Worm (Caenorhabditis elegans) whole organism, L2 larva: Measurements from ENCODE around the gene mrp-7.
A peak's percentile ranks its signal among the peaks of the same experiment; 100 is the strongest.

Experiments
- F13H6.1 ChIP-seq: sonication (generic microtip); optimal IDR thresholded peaks from 2 replicates; lab custom pipeline; 2016; ENCODE audit warnings: missing genetic modification characterization, missing compliant biosample characterization
- aly-2 ChIP-seq: fragments of 150-350 bp; optimal IDR thresholded peaks from 2 replicates; lab custom pipeline; 2014; ENCODE audit warnings: missing biosample characterization, missing genetic modification characterization
- ama-1 ChIP-seq: fragments of 150-350 bp; optimal IDR thresholded peaks from 2 replicates; lab custom pipeline; 2018; ENCODE audit warnings: inconsistent platforms
- fos-1 ChIP-seq: fragments of 150-350 bp; optimal IDR thresholded peaks from 2 replicates; lab custom pipeline; 2014; ENCODE audit warnings: missing biosample characterization, missing genetic modification characterization
- lin-13 ChIP-seq: fragments of 150-350 bp; optimal IDR thresholded peaks from 2 replicates; lab custom pipeline; 2014; ENCODE audit warnings: missing biosample characterization, missing genetic modification reagents, missing genetic modification characterization
- nhr-10 ChIP-seq: sonication (generic microtip); optimal IDR thresholded peaks from 2 replicates; lab custom pipeline; 2017; ENCODE audit warnings: missing biosample characterization, missing genetic modification characterization
- nhr-11 ChIP-seq: fragments of 150-350 bp; optimal IDR thresholded peaks from 2 replicates; lab custom pipeline; 2014; ENCODE audit warnings: missing biosample characterization, missing genetic modification characterization
- nhr-77 ChIP-seq: fragments of 150-350 bp; optimal IDR thresholded peaks from 2 replicates; lab custom pipeline; 2014; ENCODE audit warnings: missing biosample characterization, missing genetic modification characterization
- sem-4 ChIP-seq: fragments of 150-350 bp; optimal IDR thresholded peaks from 2 replicates; lab custom pipeline; 2014; ENCODE audit warnings: missing biosample characterization, missing genetic modification reagents, missing genetic modification characterization
- ztf-1 ChIP-seq: fragments of 200-800 bp; sonication (Bioruptor generic); conservative IDR thresholded peaks from 2 replicates; pipeline ENCODE4 v1.3.6; 2022; ENCODE audit warnings: missing genetic modification characterization, missing compliant biosample characterization
- ztf-11 ChIP-seq: sonication (generic microtip); optimal IDR thresholded peaks from 2 replicates; lab custom pipeline; 2017; ENCODE audit warnings: missing biosample characterization, missing genetic modification characterization

DNA sequence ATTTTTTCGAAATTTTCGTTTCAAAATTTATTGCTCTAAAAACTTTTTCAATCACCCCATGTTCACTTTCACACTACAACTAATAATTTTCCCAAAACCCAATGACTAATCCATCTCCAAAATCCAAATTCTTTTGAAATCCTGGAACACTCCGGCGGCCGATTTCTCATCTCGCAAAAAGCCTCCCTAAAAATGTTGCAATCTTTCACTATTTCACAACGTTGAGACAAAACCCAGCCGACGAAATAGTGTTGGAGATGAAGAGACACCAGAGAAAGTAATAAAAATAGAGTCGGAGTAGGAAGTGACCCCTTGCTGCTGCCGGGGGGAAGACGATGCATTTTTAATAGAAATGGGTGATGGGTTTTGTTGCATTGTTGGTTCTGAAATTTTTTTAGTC lies 49.9 kb downstream of the mrp-7 start:
- TF ChIP-seq fos-1 (tag; lab: Kevin White, UChicago) (no peak), ztf-11 (tag; lab: Kevin White, UChicago) (peak; percentile 5), nhr-10 (no peak), ztf-1 (GFP tag; lab: Robert Waterston, UW) (no peak), F13H6.1 (tag; lab: Kevin White, UChicago) (no peak), nhr-77 (tag; lab: Kevin White, UChicago) (no peak), sem-4 (tag; lab: Kevin White, UChicago) (no peak), nhr-11 (tag; lab: Kevin White, UChicago) (no peak), lin-13 (GFP tag; lab: Kevin White, UChicago) (no peak), aly-2 (tag; lab: Kevin White, UChicago) (no peak), ama-1 (no peak)
